Worm (Caenorhabditis elegans) whole organism, midembryonic: Measurements from ENCODE around the gene sre-6.

Experiments used
- T22C8.4 ChIP-seq: fragments of 200-800 bp; sonication (Bioruptor generic); IDR thresholded peaks from 2 replicates; pipeline ENCODE4 v1.3.6; 2022; ENCODE audit warnings: missing genetic modification characterization, missing compliant biosample characterization
- cog-1 ChIP-seq: sonication (generic microtip); optimal IDR thresholded peaks from 2 replicates; lab custom pipeline; 2016; ENCODE audit warnings: missing genetic modification characterization, missing compliant biosample characterization
- flt-1 ChIP-seq: fragments of 200-800 bp; sonication (Bioruptor generic); IDR thresholded peaks from 2 replicates; pipeline ENCODE4 v1.3.6; 2022; ENCODE audit warnings: missing genetic modification characterization, missing compliant biosample characterization
- klf-2 ChIP-seq: fragments of 200-800 bp; sonication (Bioruptor generic); conservative IDR thresholded peaks from 2 replicates; pipeline ENCODE4 v1.3.6; 2022; ENCODE audit warnings: missing genetic modification reagents, missing genetic modification characterization, missing compliant biosample characterization
- med-1 ChIP-seq: sonication (generic microtip); optimal IDR thresholded peaks from 2 replicates; lab custom pipeline; 2017; ENCODE audit warnings: missing genetic modification characterization, mild to moderate bottlenecking, missing compliant biosample characterization, antibody characterized with exemption, missing genetic modification reagents; ENCODE audit not compliant: insufficient read depth
- ref-1 ChIP-seq: fragments of 200-800 bp; sonication (Bioruptor generic); conservative IDR thresholded peaks from 2 replicates; pipeline ENCODE4 v1.3.6; 2022; ENCODE audit warnings: missing genetic modification reagents, missing genetic modification characterization, missing compliant biosample characterization
- tab-1 ChIP-seq: fragments of 200-800 bp; sonication (Bioruptor generic); IDR thresholded peaks from 2 replicates; pipeline ENCODE4 v1.3.6; 2022; ENCODE audit warnings: missing genetic modification characterization, missing compliant biosample characterization
- ztf-23 ChIP-seq: fragments of 200-800 bp; sonication (Bioruptor generic); IDR thresholded peaks from 2 replicates; pipeline ENCODE4 v1.3.6; 2022; ENCODE audit warnings: missing genetic modification reagents, missing genetic modification characterization, missing compliant biosample characterization
- ztf-29 ChIP-seq: fragments of 200-800 bp; sonication (Bioruptor generic); IDR thresholded peaks from 2 replicates; pipeline ENCODE4 v1.3.6; 2022; ENCODE audit warnings: missing genetic modification reagents, missing genetic modification characterization, missing compliant biosample characterization

ce11 chrV:10715158-10716152, 47.1 kb downstream of the sre-6 start:
- peak; percentile 68 for TF ChIP-seq cog-1 (tag; lab: Kevin White, UChicago)
- no peak; the same call in 1 of the 2 replicates for TF ChIP-seq ref-1 (GFP tag; lab: Robert Waterston, UW)
- TF ChIP-seq ztf-29 (GFP tag; lab: Robert Waterston, UW): peak; percentile 30; the same call in 1 of the 2 replicates
- peak; percentile 80 for TF ChIP-seq ztf-23 (GFP tag; lab: Robert Waterston, UW)
- TF ChIP-seq tab-1 (GFP tag; lab: Robert Waterston, UW): 0 out of 2 replicates have a peak, but pooled peaks have one; percentile 48
- TF ChIP-seq flt-1 (GFP tag; lab: Robert Waterston, UW): peak; percentile 83; the same call in 1 of the 2 replicates
- TF ChIP-seq med-1 (GFP tag; lab: Kevin White, UChicago): no peak
- TF ChIP-seq T22C8.4 (GFP tag; lab: Robert Waterston, UW): no peak
- TF ChIP-seq klf-2 (GFP tag; lab: Robert Waterston, UW): peak; percentile 48; the same call in 1 of the 2 replicates
